Worm (Caenorhabditis elegans) whole organism, L4 larva: ENCODE results near the gene T05A10.6.

ENCODE experiments used
- D1046.2 ChIP-seq: fragments of 200-800 bp; sonication (Bioruptor generic); IDR thresholded peaks from 2 replicates; pipeline ENCODE4 v1.3.6; 2022; ENCODE audit warnings: missing genetic modification characterization, missing compliant biosample characterization
- F37D6.2 ChIP-seq: sonication (generic microtip); optimal IDR thresholded peaks from 2 replicates; lab custom pipeline; 2016; ENCODE audit warnings: mild to moderate bottlenecking, missing genetic modification characterization, missing compliant biosample characterization
- F44E2.7 ChIP-seq: fragments of 200-800 bp; sonication (Bioruptor generic); IDR thresholded peaks from 2 replicates; pipeline ENCODE4 v2.1.2; 2022; ENCODE audit warnings: missing genetic modification characterization, missing compliant biosample characterization
- T20F7.1 ChIP-seq: fragments of 200-800 bp; sonication (Bioruptor generic); optimal IDR thresholded peaks from 2 replicates; lab custom pipeline; 2018; ENCODE audit warnings: mild to moderate bottlenecking, missing genetic modification characterization, missing compliant biosample characterization
- Y105C5A.15 ChIP-seq: fragments of 200-800 bp; sonication (Bioruptor generic); IDR thresholded peaks from 2 replicates; pipeline ENCODE4 v1.3.6; 2022; ENCODE audit warnings: missing genetic modification characterization, missing compliant biosample characterization
- ZK337.2 ChIP-seq: fragments of 200-800 bp; sonication (Bioruptor generic); IDR thresholded peaks from 2 replicates; pipeline ENCODE4 v1.3.6; 2022; ENCODE audit warnings: missing genetic modification reagents, missing genetic modification characterization, missing compliant biosample characterization
- aha-1 ChIP-seq: fragments of 150-350 bp; peaks from one replicate; lab custom pipeline; 2014; ENCODE audit warnings: missing biosample characterization, missing genetic modification characterization
- arid-1 ChIP-seq: fragments of 200-800 bp; sonication (Bioruptor generic); conservative IDR thresholded peaks from 2 replicates; pipeline ENCODE4 v1.3.6; 2022; ENCODE audit warnings: missing genetic modification reagents, missing genetic modification characterization, missing compliant biosample characterization
- attf-4 ChIP-seq: sonication (generic microtip); optimal IDR thresholded peaks from 3 replicates; lab custom pipeline; 2017; ENCODE audit warnings: missing biosample characterization, missing genetic modification characterization
- ceh-32 ChIP-seq: sonication (generic microtip); optimal IDR thresholded peaks from 2 replicates; lab custom pipeline; 2016; ENCODE audit warnings: mild to moderate bottlenecking, missing genetic modification characterization, missing compliant biosample characterization; ENCODE audit not compliant: poor library complexity
- ceh-44 ChIP-seq: fragments of 200-800 bp; sonication (Bioruptor generic); IDR thresholded peaks from 2 replicates; pipeline ENCODE4 v1.3.6; 2022; ENCODE audit warnings: missing genetic modification reagents, missing genetic modification characterization, missing compliant biosample characterization
- ceh-82 ChIP-seq: sonication (generic microtip); optimal IDR thresholded peaks from 2 replicates; lab custom pipeline; 2017; ENCODE audit warnings: missing biosample characterization, missing genetic modification characterization
- ces-1 ChIP-seq: fragments of 150-350 bp; sonication (generic microtip); optimal IDR thresholded peaks from 4 replicates; lab custom pipeline; 2014; ENCODE audit warnings: missing biosample characterization, missing genetic modification reagents, missing genetic modification characterization
- cey-2 ChIP-seq: sonication (generic microtip); optimal IDR thresholded peaks from 3 replicates; lab custom pipeline; 2017; ENCODE audit warnings: missing genetic modification characterization, mild to moderate bottlenecking, missing compliant biosample characterization, antibody characterized with exemption, borderline replicate concordance; ENCODE audit not compliant: insufficient read depth
- daf-16 ChIP-seq, 3 experiments: sonication (generic microtip); optimal IDR thresholded peaks; 2 replicates each; lab custom pipeline; 2016 to 2017; ENCODE audit warnings: missing genetic modification characterization in 3 of 3, missing genetic modification reagents in 3 of 3, mild to moderate bottlenecking in 2 of 3, missing compliant biosample characterization in 2 of 3, missing biosample characterization in 1 of 3, moderate library complexity in 1 of 3
- daf-19 ChIP-seq: fragments of 200-800 bp; sonication (Bioruptor generic); conservative IDR thresholded peaks from 2 replicates; pipeline ENCODE4 v1.3.6; 2022; ENCODE audit warnings: missing genetic modification characterization, missing compliant biosample characterization
- dmd-6 ChIP-seq: fragments of 200-800 bp; sonication (Bioruptor generic); IDR thresholded peaks from 2 replicates; pipeline ENCODE4 v1.3.6; 2022; ENCODE audit warnings: missing genetic modification reagents, missing genetic modification characterization, missing compliant biosample characterization
- dmd-8 ChIP-seq: fragments of 200-800 bp; sonication (Bioruptor generic); IDR thresholded peaks from 2 replicates; pipeline ENCODE4 v1.3.6; 2022; ENCODE audit warnings: missing genetic modification characterization, missing compliant biosample characterization
- dpl-1 ChIP-seq: fragments of 150-350 bp; optimal IDR thresholded peaks from 2 replicates; lab custom pipeline; 2014; ENCODE audit warnings: missing biosample characterization, missing genetic modification reagents, missing genetic modification characterization
- duxl-1 ChIP-seq: sonication (generic microtip); optimal IDR thresholded peaks from 2 replicates; lab custom pipeline; 2016; ENCODE audit warnings: mild to moderate bottlenecking, missing genetic modification characterization, moderate library complexity, missing compliant biosample characterization; ENCODE audit not compliant: poor library complexity
- egl-27 ChIP-seq: sonication (generic microtip); optimal IDR thresholded peaks from 3 replicates; lab custom pipeline; 2017; ENCODE audit warnings: missing biosample characterization, missing genetic modification reagents, missing genetic modification characterization
- egl-43 ChIP-seq: fragments of 200-800 bp; sonication (Bioruptor generic); IDR thresholded peaks from 2 replicates; pipeline ENCODE4 v1.3.6; 2022; ENCODE audit warnings: missing genetic modification reagents, missing genetic modification characterization, missing compliant biosample characterization
- gei-8 ChIP-seq: fragments of 200-800 bp; sonication (Bioruptor generic); optimal IDR thresholded peaks from 2 replicates; lab custom pipeline; 2018; ENCODE audit warnings: mild to moderate bottlenecking, missing genetic modification characterization, missing compliant biosample characterization
- hif-1 ChIP-seq, 2 experiments: sonication (generic microtip); optimal IDR thresholded peaks; 2 replicates each; lab custom pipeline; 2016 to 2017; ENCODE audit warnings: missing compliant biosample characterization in 2 of 2, missing genetic modification characterization in 2 of 2, missing genetic modification reagents in 2 of 2, missing genotype in 2 of 2, mild to moderate bottlenecking in 1 of 2
- hlh-11 ChIP-seq: fragments of 200-800 bp; sonication (Bioruptor generic); optimal IDR thresholded peaks from 2 replicates; lab custom pipeline; 2018; ENCODE audit warnings: mild to moderate bottlenecking, missing genetic modification characterization, missing compliant biosample characterization
- hmg-1.1 ChIP-seq: fragments of 200-800 bp; sonication (Bioruptor generic); IDR thresholded peaks from 2 replicates; pipeline ENCODE4 v1.3.6; 2022; ENCODE audit warnings: missing genetic modification reagents, missing genetic modification characterization, missing compliant biosample characterization
- lim-7 ChIP-seq: fragments of 200-800 bp; sonication (Bioruptor generic); IDR thresholded peaks from 2 replicates; pipeline ENCODE4 v1.3.6; 2022; ENCODE audit warnings: missing genetic modification characterization, missing compliant biosample characterization
- lin-29 ChIP-seq: fragments of 200-800 bp; sonication (Bioruptor generic); IDR thresholded peaks from 2 replicates; pipeline ENCODE4 v1.3.6; 2022; ENCODE audit warnings: missing genetic modification reagents, missing genetic modification characterization, missing compliant biosample characterization
- lin-38 ChIP-seq: fragments of 200-800 bp; sonication (Bioruptor generic); IDR thresholded peaks from 2 replicates; pipeline ENCODE4 v1.3.6; 2022; ENCODE audit warnings: missing genetic modification reagents, missing genetic modification characterization, missing compliant biosample characterization
- lin-39 ChIP-seq: fragments of 150-350 bp; optimal IDR thresholded peaks from 2 replicates; lab custom pipeline; 2014; ENCODE audit warnings: missing biosample characterization, missing genetic modification reagents, missing genetic modification characterization
- lir-3 ChIP-seq: sonication (generic microtip); optimal IDR thresholded peaks from 2 replicates; lab custom pipeline; 2016; ENCODE audit warnings: mild to moderate bottlenecking, missing genetic modification characterization, missing compliant biosample characterization
- lsy-2 ChIP-seq, 2 experiments: fragments of 150-350 bp in 1 of 2; sonication (generic microtip) in 1 of 2; optimal IDR thresholded peaks; 2 replicates each; lab custom pipeline; 2014 to 2017; ENCODE audit warnings: missing biosample characterization in 2 of 2, missing genetic modification characterization in 2 of 2
- madf-5 ChIP-seq, 2 experiments: fragments of 200-800 bp; sonication (Bioruptor generic); IDR thresholded peaks; 2 replicates each; pipeline ENCODE4 v1.3.6; 2022; ENCODE audit warnings: missing compliant biosample characterization in 2 of 2, missing genetic modification characterization in 2 of 2
- mdl-1 ChIP-seq, 2 experiments: fragments of 150-350 bp in 1 of 2; sonication (generic microtip) in 1 of 2; optimal IDR thresholded peaks; 2 replicates each; lab custom pipeline; 2014 to 2017; ENCODE audit warnings: missing biosample characterization in 2 of 2, missing genetic modification characterization in 2 of 2
- mxl-2 ChIP-seq: fragments of 200-800 bp; sonication (Bioruptor generic); conservative IDR thresholded peaks from 2 replicates; pipeline ENCODE4 v1.3.6; 2022; ENCODE audit warnings: missing genetic modification reagents, missing genetic modification characterization, missing compliant biosample characterization
- nhr-25 ChIP-seq: sonication (generic microtip); optimal IDR thresholded peaks from 2 replicates; lab custom pipeline; 2017; ENCODE audit warnings: missing genetic modification characterization, mild to moderate bottlenecking, missing compliant biosample characterization, antibody characterized with exemption, moderate library complexity, borderline replicate concordance; ENCODE audit not compliant: insufficient read depth
- nhr-42 ChIP-seq: fragments of 200-800 bp; sonication (Bioruptor generic); IDR thresholded peaks from 2 replicates; pipeline ENCODE4 v1.3.6; 2022; ENCODE audit warnings: missing genetic modification characterization, missing compliant biosample characterization
- nhr-77 ChIP-seq: fragments of 150-350 bp; optimal IDR thresholded peaks from 2 replicates; lab custom pipeline; 2014; ENCODE audit warnings: missing biosample characterization, missing genetic modification characterization
- rbr-2 ChIP-seq: sonication (generic microtip); optimal IDR thresholded peaks from 2 replicates; lab custom pipeline; 2016; ENCODE audit warnings: missing genotype, missing genetic modification characterization, missing compliant biosample characterization
- set-16 ChIP-seq: fragments of 200-800 bp; sonication (Bioruptor generic); IDR thresholded peaks from 2 replicates; pipeline ENCODE4 v1.3.6; 2022; ENCODE audit warnings: missing genetic modification reagents, missing genetic modification characterization, missing compliant biosample characterization
- tra-1 ChIP-seq: fragments of 200-800 bp; sonication (Bioruptor generic); IDR thresholded peaks from 2 replicates; pipeline ENCODE4 v1.3.6; 2022; ENCODE audit warnings: missing genetic modification reagents, missing genetic modification characterization, missing compliant biosample characterization
- vab-7 ChIP-seq: fragments of 200-800 bp; sonication (Bioruptor generic); IDR thresholded peaks from 2 replicates; pipeline ENCODE4 v1.3.6; 2022; ENCODE audit warnings: missing genetic modification reagents, missing genetic modification characterization, missing compliant biosample characterization
- zag-1 ChIP-seq: fragments of 150-350 bp; optimal IDR thresholded peaks from 2 replicates; lab custom pipeline; 2014; ENCODE audit warnings: missing biosample characterization, missing genetic modification characterization
- zfp-2 ChIP-seq: sonication (generic microtip); optimal IDR thresholded peaks from 2 replicates; lab custom pipeline; 2016; ENCODE audit warnings: mild to moderate bottlenecking, missing genetic modification characterization, missing compliant biosample characterization
- zip-2 ChIP-seq: fragments of 150-350 bp; optimal IDR thresholded peaks from 2 replicates; lab custom pipeline; 2014; ENCODE audit warnings: missing biosample characterization, missing genetic modification characterization
- ztf-7 ChIP-seq: fragments of 150-350 bp; optimal IDR thresholded peaks from 2 replicates; lab custom pipeline; 2014; ENCODE audit warnings: missing biosample characterization, missing genetic modification characterization

T05A10.6 gene

ce11 chrX:10766966-10767644 lies 27.4 kb downstream of the T05A10.6 start (continued):
- TF ChIP-seq attf-4 (tag; lab: Kevin White, UChicago) (no peak), lin-29 (GFP tag; lab: Robert Waterston, UW) (no peak), hmg-1.1 (GFP tag; lab: Robert Waterston, UW) (peak; percentile 31; the same call in 1 of the 2 replicates), hif-1 (tag; optimal IDR thresholded peaks at IDR 0.05; lab: Kevin White, UChicago) (no peak), aha-1 (tag; lab: Kevin White, UChicago) (no peak), hlh-11 (tag; lab: Kevin White, UChicago) (peak; percentile 27), mdl-1 (tag; optimal IDR thresholded peaks at IDR 0.05; lab: Kevin White, UChicago) (peak; percentile 11 to 21), egl-43 (no peak)

ce11 chrX:10766123-10766622 lies 28.4 kb downstream of the T05A10.6 start:
- TF ChIP-seq nhr-77: peak; percentile 81
- TF ChIP-seq egl-43: peak; percentile 90
- TF ChIP-seq ces-1: peak; percentile 87
- 0 out of 2 replicates have a peak, but pooled peaks have one; percentile 50 for TF ChIP-seq vab-7
- TF ChIP-seq ceh-44 (GFP tag; lab: Robert Waterston, UW): no peak
- TF ChIP-seq mxl-2 (GFP tag; lab: Robert Waterston, UW): peak; percentile 76
- TF ChIP-seq gei-8 (GFP tag; lab: Kevin White, UChicago): peak; percentile 92
- TF ChIP-seq ceh-82 (tag; lab: Kevin White, UChicago): no peak
- TF ChIP-seq rbr-2 (tag; lab: Kevin White, UChicago): peak; percentile 95
- peak; percentile 50 for TF ChIP-seq zfp-2 (tag; lab: Kevin White, UChicago)
- peak; percentile 89 to 91 for TF ChIP-seq lsy-2 (tag; optimal IDR thresholded peaks at IDR 0.05; lab: Kevin White, UChicago)
- no peak for TF ChIP-seq daf-19
- TF ChIP-seq dmd-8: no peak
- peak; percentile 100 for TF ChIP-seq aha-1 (tag; lab: Kevin White, UChicago)
- TF ChIP-seq ceh-32 (tag; lab: Kevin White, UChicago): peak; percentile 84
- peak; percentile 74 for TF ChIP-seq T20F7.1 (GFP tag; lab: Kevin White, UChicago)
- peak; percentile 78 for TF ChIP-seq ztf-7 (tag; lab: Kevin White, UChicago)
- TF ChIP-seq nhr-42 (GFP tag; lab: Robert Waterston, UW): peak; percentile 66; the same call in 1 of the 2 replicates
- TF ChIP-seq set-16 (GFP tag; lab: Robert Waterston, UW): peak; percentile 83
- TF ChIP-seq madf-5 (GFP tag; IDR thresholded peaks at IDR 0.05; lab: Robert Waterston, UW): no peak
- peak; percentile 88 for TF ChIP-seq zag-1 (tag; lab: Kevin White, UChicago)
- no peak for TF ChIP-seq Y105C5A.15 (GFP tag; lab: Robert Waterston, UW)
- TF ChIP-seq egl-27: peak; percentile 90
- peak; percentile 52 for TF ChIP-seq duxl-1
- no peak for TF ChIP-seq lim-7
- peak; percentile 35; the same call in 1 of the 2 replicates for TF ChIP-seq arid-1 (GFP tag; lab: Robert Waterston, UW)
- no peak for TF ChIP-seq lin-39 (tag; lab: Kevin White, UChicago)
- TF ChIP-seq D1046.2 (GFP tag; lab: Robert Waterston, UW): no peak
- TF ChIP-seq dmd-6 (GFP tag; lab: Robert Waterston, UW): peak; percentile 96
- TF ChIP-seq tra-1: peak; percentile 85
- TF ChIP-seq ZK337.2 (GFP tag; lab: Robert Waterston, UW): no peak
- TF ChIP-seq F44E2.7 (GFP tag; lab: Robert Waterston, UW): no peak
- TF ChIP-seq lin-38: peak; percentile 60
- TF ChIP-seq F37D6.2 (tag; lab: Kevin White, UChicago): peak; percentile 88
- TF ChIP-seq daf-16 (GFP tag; optimal IDR thresholded peaks at IDR 0.05; lab: Kevin White, UChicago): peak; percentile 66 to 75
- TF ChIP-seq daf-16 (tag; optimal IDR thresholded peaks at IDR 0.05; lab: Kevin White, UChicago): peak; percentile 80
- TF ChIP-seq zip-2: peak; percentile 48
- peak; percentile 51 for TF ChIP-seq dpl-1 (GFP tag; lab: Kevin White, UChicago)
- no peak for TF ChIP-seq lir-3 (tag; lab: Kevin White, UChicago)
- peak; percentile 54 for TF ChIP-seq cey-2 (tag; lab: Kevin White, UChicago)
- peak; percentile 87 for TF ChIP-seq nhr-25 (tag; lab: Kevin White, UChicago)
